Fruit fly (Drosophila melanogaster) whole organism, embryonic: ENCODE data around the gene capu.

Experiments used
- BEAF-32 ChIP-seq: fragments of 200-800 bp; sonication (Bioruptor generic); optimal IDR thresholded peaks from 3 replicates; lab custom pipeline; 2017; ENCODE audit warnings: missing biosample characterization, missing genetic modification characterization, mild to moderate bottlenecking, moderate library complexity, missing genetic modification reagents
- Bdp1 ChIP-seq: fragments of 200-800 bp; sonication (Bioruptor generic); optimal IDR thresholded peaks from 3 replicates; lab custom pipeline; 2016; ENCODE audit warnings: missing biosample characterization, missing genetic modification characterization
- CG10209 ChIP-seq: fragments of 200-800 bp; sonication (Bioruptor generic); optimal IDR thresholded peaks from 3 replicates; lab custom pipeline; 2017; ENCODE audit warnings: missing biosample characterization, mild to moderate bottlenecking, missing genetic modification characterization, missing genetic modification reagents
- CG11085 ChIP-seq: fragments of 200-800 bp; sonication (Bioruptor generic); IDR thresholded peaks from 2 replicates; pipeline ENCODE4 v1.3.6; 2022; ENCODE audit warnings: missing biosample characterization, missing genetic modification characterization
- CG11696 ChIP-seq: fragments of 200-800 bp; sonication (Bioruptor generic); IDR thresholded peaks from 2 replicates; pipeline ENCODE4 v1.3.6; 2022; ENCODE audit warnings: missing biosample characterization, missing genetic modification characterization
- CG11723 ChIP-seq: fragments of 200-800 bp; sonication (Bioruptor generic); optimal IDR thresholded peaks from 2 replicates; lab custom pipeline; 2017; ENCODE audit warnings: missing biosample characterization, mild to moderate bottlenecking, missing genetic modification characterization
- CG12299 ChIP-seq: fragments of 200-800 bp; sonication (Bioruptor generic); optimal IDR thresholded peaks from 2 replicates; lab custom pipeline; 2018; ENCODE audit warnings: missing biosample characterization, mild to moderate bottlenecking, missing genetic modification characterization
- CG12769 ChIP-seq: fragments of 200-800 bp; sonication (Bioruptor generic); optimal IDR thresholded peaks from 2 replicates; lab custom pipeline; 2019; ENCODE audit warnings: missing biosample characterization, mild to moderate bottlenecking, missing genetic modification characterization, moderate library complexity
- CG14050 ChIP-seq: fragments of 200-800 bp; sonication (Bioruptor generic); IDR thresholded peaks from 3 replicates; pipeline ENCODE4 v1.3.6; 2022; ENCODE audit warnings: missing biosample characterization, missing genetic modification characterization
- CG16813 ChIP-seq: fragments of 200-800 bp; sonication (Bioruptor generic); IDR thresholded peaks from 3 replicates; pipeline ENCODE4 v1.3.6; 2022; ENCODE audit warnings: missing biosample characterization, missing genetic modification characterization; ENCODE audit not compliant: partially characterized antibody
- CG16863 ChIP-seq: fragments of 200-800 bp; sonication (Bioruptor generic); optimal IDR thresholded peaks from 3 replicates; lab custom pipeline; 2016; ENCODE audit warnings: missing biosample characterization, missing genetic modification characterization
- CG17612 ChIP-seq: fragments of 200-800 bp; sonication (Bioruptor generic); IDR thresholded peaks from 2 replicates; pipeline ENCODE4 v1.3.6; 2022; ENCODE audit warnings: missing biosample characterization, missing genetic modification characterization
- CG17829 ChIP-seq: fragments of 200-800 bp; optimal IDR thresholded peaks from 2 replicates; lab custom pipeline; 2019; ENCODE audit warnings: missing biosample characterization, mild to moderate bottlenecking, missing genetic modification characterization, moderate library complexity
- CG18619 ChIP-seq: fragments of 200-800 bp; sonication (Bioruptor generic); optimal IDR thresholded peaks from 3 replicates; lab custom pipeline; 2017; ENCODE audit warnings: missing biosample characterization, mild to moderate bottlenecking, missing genetic modification characterization
- CG18764 ChIP-seq: fragments of 200-800 bp; sonication (Bioruptor generic); optimal IDR thresholded peaks from 3 replicates; lab custom pipeline; 2016; ENCODE audit warnings: missing biosample characterization, missing genetic modification characterization
- CG2199 ChIP-seq: fragments of 200-800 bp; sonication (Bioruptor generic); IDR thresholded peaks from 3 replicates; pipeline ENCODE4 v1.3.6; 2022; ENCODE audit warnings: missing biosample characterization, missing genetic modification characterization
- CG2875 ChIP-seq: fragments of 200-800 bp; sonication (Bioruptor generic); optimal IDR thresholded peaks from 2 replicates; lab custom pipeline; 2017; ENCODE audit warnings: missing biosample characterization, mild to moderate bottlenecking, missing genetic modification characterization, missing genetic modification reagents
- CG30020 ChIP-seq: fragments of 200-800 bp; optimal IDR thresholded peaks from 2 replicates; lab custom pipeline; 2019; ENCODE audit warnings: missing biosample characterization, mild to moderate bottlenecking, missing genetic modification characterization, moderate library complexity
- CG3995 ChIP-seq: fragments of 200-800 bp; sonication (Bioruptor generic); optimal IDR thresholded peaks from 3 replicates; lab custom pipeline; 2016; ENCODE audit warnings: missing biosample characterization, missing genetic modification characterization
- CG43689 ChIP-seq: fragments of 200-800 bp; sonication (Bioruptor generic); IDR thresholded peaks from 2 replicates; pipeline ENCODE4 v1.3.6; 2022; ENCODE audit warnings: missing biosample characterization, missing genetic modification characterization
- CG4617 ChIP-seq: fragments of 200-800 bp; sonication (Bioruptor generic); optimal IDR thresholded peaks from 3 replicates; lab custom pipeline; 2016; ENCODE audit warnings: missing biosample characterization, missing genetic modification characterization, borderline replicate concordance
- CG7556 ChIP-seq: fragments of 200-800 bp; sonication (Bioruptor generic); optimal IDR thresholded peaks from 2 replicates; lab custom pipeline; 2017; ENCODE audit warnings: missing biosample characterization, mild to moderate bottlenecking, missing genetic modification characterization
- Camta ChIP-seq: fragments of 200-800 bp; sonication (Bioruptor generic); optimal IDR thresholded peaks from 2 replicates; lab custom pipeline; 2016; ENCODE audit warnings: missing biosample characterization, missing genetic modification characterization
- CrebB ChIP-seq: fragments of 200-800 bp; sonication (Bioruptor generic); optimal IDR thresholded peaks from 3 replicates; lab custom pipeline; 2018; ENCODE audit warnings: missing biosample characterization, mild to moderate bottlenecking, missing genetic modification characterization
- Dll ChIP-seq: fragments of 200-800 bp; sonication (Bioruptor generic); IDR thresholded peaks from 4 replicates; pipeline ENCODE4 v1.3.6; 2022; ENCODE audit warnings: missing biosample characterization, missing genetic modification characterization; ENCODE audit not compliant: partially characterized antibody
- Dref ChIP-seq: fragments of 200-800 bp; sonication (Bioruptor generic); IDR thresholded peaks from 2 replicates; pipeline ENCODE4 v1.3.6; 2022; ENCODE audit warnings: missing biosample characterization, missing genetic modification characterization
- Elba2 ChIP-seq: fragments of 200-800 bp; sonication (Bioruptor generic); optimal IDR thresholded peaks from 3 replicates; lab custom pipeline; 2016; ENCODE audit warnings: missing biosample characterization, missing genetic modification characterization
- Gsc ChIP-seq: fragments of 200-800 bp; sonication (Bioruptor generic); IDR thresholded peaks from 2 replicates; pipeline ENCODE4 v1.3.6; 2022; ENCODE audit warnings: missing biosample characterization, missing genetic modification characterization
- Gug ChIP-seq: fragments of 200-800 bp; sonication (Bioruptor generic); IDR thresholded peaks from 4 replicates; pipeline ENCODE4 v1.3.6; 2022; ENCODE audit warnings: missing biosample characterization, missing genetic modification characterization
- HmgD ChIP-seq: fragments of 200-800 bp; sonication (Bioruptor generic); optimal IDR thresholded peaks from 3 replicates; lab custom pipeline; 2016; ENCODE audit warnings: missing biosample characterization, missing genetic modification characterization
- Meics ChIP-seq: fragments of 200-800 bp; sonication (Bioruptor generic); optimal IDR thresholded peaks from 2 replicates; lab custom pipeline; 2017; ENCODE audit warnings: missing biosample characterization, mild to moderate bottlenecking, missing genetic modification characterization
- Neu2 ChIP-seq: fragments of 200-800 bp; sonication (Bioruptor generic); optimal IDR thresholded peaks from 3 replicates; lab custom pipeline; 2016; ENCODE audit warnings: missing biosample characterization, missing genetic modification characterization, borderline replicate concordance
- YL-1 ChIP-seq: fragments of 200-800 bp; sonication (Bioruptor generic); optimal IDR thresholded peaks from 3 replicates; lab custom pipeline; 2017; ENCODE audit warnings: missing biosample characterization, mild to moderate bottlenecking, missing genetic modification characterization
- ase ChIP-seq: fragments of 200-800 bp; sonication (Bioruptor generic); IDR thresholded peaks from 3 replicates; pipeline ENCODE4 v1.3.6; 2022; ENCODE audit warnings: missing biosample characterization, missing genetic modification characterization
- cato ChIP-seq: fragments of 200-800 bp; sonication (Bioruptor generic); optimal IDR thresholded peaks from 2 replicates; lab custom pipeline; 2016; ENCODE audit warnings: missing biosample characterization, missing genetic modification characterization, borderline replicate concordance
- dmrt99B ChIP-seq: fragments of 200-800 bp; sonication (Bioruptor generic); optimal IDR thresholded peaks from 2 replicates; lab custom pipeline; 2018; ENCODE audit warnings: missing biosample characterization, mild to moderate bottlenecking, missing genetic modification characterization, moderate library complexity
- dpn ChIP-seq, 2 experiments: fragments of 200-800 bp; sonication (Bioruptor generic); optimal IDR thresholded peaks; 3 replicates each; lab custom pipeline; 2016; ENCODE audit warnings: missing biosample characterization in 2 of 2, missing genetic modification characterization in 2 of 2
- ftz-f1 ChIP-seq: fragments of 200-800 bp; sonication (Bioruptor generic); optimal IDR thresholded peaks from 2 replicates; lab custom pipeline; 2016; ENCODE audit warnings: missing biosample characterization, missing genetic modification characterization
- gcm ChIP-seq: fragments of 200-800 bp; sonication (Bioruptor generic); optimal IDR thresholded peaks from 2 replicates; lab custom pipeline; 2019; ENCODE audit warnings: missing biosample characterization, mild to moderate bottlenecking, missing genetic modification characterization, moderate library complexity
- hbn ChIP-seq: fragments of 200-800 bp; sonication (Bioruptor generic); IDR thresholded peaks from 2 replicates; pipeline ENCODE4 v1.3.6; 2022; ENCODE audit warnings: missing biosample characterization, missing genetic modification characterization; ENCODE audit not compliant: partially characterized antibody
- inv ChIP-seq: fragments of 200-800 bp; sonication (Bioruptor generic); IDR thresholded peaks from 2 replicates; pipeline ENCODE4 v1.3.6; 2022; ENCODE audit warnings: missing biosample characterization, missing genetic modification characterization; ENCODE audit not compliant: partially characterized antibody
- mld ChIP-seq: fragments of 200-800 bp; sonication (Bioruptor generic); IDR thresholded peaks from 3 replicates; pipeline ENCODE4 v1.3.6; 2022; ENCODE audit warnings: missing biosample characterization, missing genetic modification characterization; ENCODE audit not compliant: partially characterized antibody
- nerfin-2 ChIP-seq: fragments of 200-800 bp; sonication (Bioruptor generic); IDR thresholded peaks from 2 replicates; pipeline ENCODE4 v1.3.6; 2022; ENCODE audit warnings: missing biosample characterization, missing genetic modification characterization; ENCODE audit not compliant: partially characterized antibody
- odd ChIP-seq: fragments of 200-800 bp; sonication (Bioruptor generic); optimal IDR thresholded peaks from 2 replicates; lab custom pipeline; 2017; ENCODE audit warnings: missing biosample characterization, mild to moderate bottlenecking, missing genetic modification characterization
- psq ChIP-seq: fragments of 200-800 bp; sonication (Bioruptor generic); optimal IDR thresholded peaks from 2 replicates; lab custom pipeline; 2017; ENCODE audit warnings: missing biosample characterization, missing genetic modification characterization
- slp2 ChIP-seq: fragments of 200-800 bp; sonication (Bioruptor generic); optimal IDR thresholded peaks from 2 replicates; lab custom pipeline; 2016; ENCODE audit warnings: missing biosample characterization, missing genetic modification characterization
- so ChIP-seq: fragments of 200-800 bp; sonication (Bioruptor generic); IDR thresholded peaks from 3 replicates; pipeline ENCODE4 v1.3.6; 2022; ENCODE audit warnings: missing biosample characterization, missing genetic modification characterization
- sug ChIP-seq: fragments of 200-800 bp; optimal IDR thresholded peaks from 2 replicates; lab custom pipeline; 2019; ENCODE audit warnings: missing biosample characterization, mild to moderate bottlenecking, missing genetic modification characterization, moderate library complexity
- ttk ChIP-seq: fragments of 200-800 bp; sonication (Bioruptor generic); IDR thresholded peaks from 2 replicates; pipeline ENCODE4 v2.1.2; 2022; ENCODE audit warnings: missing biosample characterization, missing genetic modification characterization
- zfh2 ChIP-seq: fragments of 200-800 bp; sonication (Bioruptor generic); optimal IDR thresholded peaks from 2 replicates; lab custom pipeline; 2016; ENCODE audit warnings: missing biosample characterization, missing genetic modification characterization

Gene capu

DNA sequence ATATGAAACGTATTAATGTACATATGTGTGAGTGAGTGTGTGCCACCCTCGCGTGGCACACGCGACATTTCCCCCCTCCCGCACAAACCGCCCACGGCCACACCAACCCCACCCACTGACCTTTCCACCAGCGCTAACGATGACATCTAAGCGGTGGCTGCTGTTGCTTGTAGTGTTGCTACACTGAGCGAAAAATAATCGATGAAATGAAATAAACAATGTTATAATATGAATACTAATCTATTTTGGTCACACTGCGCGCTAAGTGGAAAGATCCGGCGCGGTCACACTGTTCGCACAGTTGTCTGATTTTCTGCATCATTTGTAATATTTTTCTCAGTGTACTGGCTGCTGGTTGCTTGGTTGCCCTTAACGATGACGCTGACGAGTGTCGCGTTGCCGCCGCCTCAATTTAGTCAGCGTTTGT is 70.4 kb downstream of the capu start:
- TF ChIP-seq dpn (GFP tag; optimal IDR thresholded peaks at IDR 0.05; lab: Kevin White, UChicago) = peak; percentile 96
- TF ChIP-seq Camta (GFP tag; lab: Kevin White, UChicago) = peak; percentile 97
- peak; percentile 96 for TF ChIP-seq gcm (GFP tag; lab: Kevin White, UChicago)
- peak; percentile 96 for TF ChIP-seq Gug (GFP tag; lab: Robert Waterston, UW)
- 0 out of 2 replicates have a peak, but pooled peaks have one; percentile 33 for TF ChIP-seq nerfin-2 (GFP tag; lab: Robert Waterston, UW)
- TF ChIP-seq CG43689 = peak; percentile 90
- peak; percentile 45; the same call in 1 of the 4 replicates for TF ChIP-seq Dll
- TF ChIP-seq ttk (GFP tag; lab: Robert Waterston, UW) = peak; percentile 96
- peak; percentile 92 for TF ChIP-seq CG18619 (GFP tag; lab: Kevin White, UChicago)
- TF ChIP-seq CG2199 (GFP tag; lab: Robert Waterston, UW) = peak; percentile 97
- peak; percentile 84 for TF ChIP-seq Neu2
- peak; percentile 93 for TF ChIP-seq odd (GFP tag; lab: Kevin White, UChicago)
- TF ChIP-seq CG17829 = peak; percentile 98
- peak; percentile 91 for TF ChIP-seq CG12299 (tag; lab: Kevin White, UChicago)
- TF ChIP-seq dmrt99B = peak; percentile 98
- TF ChIP-seq CrebB (tag; lab: Kevin White, UChicago) = peak; percentile 94
- no peak for TF ChIP-seq mld (GFP tag; lab: Robert Waterston, UW)
- peak; percentile 92 for TF ChIP-seq CG11723 (GFP tag; lab: Kevin White, UChicago)
- peak; percentile 82 for TF ChIP-seq HmgD
- peak; percentile 55 for TF ChIP-seq zfh2 (GFP tag; lab: Kevin White, UChicago)
- peak; percentile 32 for TF ChIP-seq CG3995 (GFP tag; lab: Kevin White, UChicago)
- peak; percentile 24 for TF ChIP-seq ftz-f1 (GFP tag; lab: Kevin White, UChicago)
- peak; percentile 97 for TF ChIP-seq CG16863 (GFP tag; lab: Kevin White, UChicago)
- peak; percentile 99 for TF ChIP-seq slp2
- peak; percentile 83 for TF ChIP-seq YL-1
- TF ChIP-seq CG12769 (tag; lab: Kevin White, UChicago) = peak; percentile 96
- peak; percentile 93 for TF ChIP-seq cato (GFP tag; lab: Kevin White, UChicago)
- peak; percentile 94 for TF ChIP-seq CG4617 (GFP tag; lab: Kevin White, UChicago)
- peak; percentile 89 for TF ChIP-seq Elba2 (GFP tag; lab: Kevin White, UChicago)
- peak; percentile 88 for TF ChIP-seq CG14050 (GFP tag; lab: Robert Waterston, UW)
- peak; percentile 81 for TF ChIP-seq CG30020
- TF ChIP-seq CG7556 (GFP tag; lab: Kevin White, UChicago) = peak; percentile 97
- TF ChIP-seq psq (GFP tag; lab: Kevin White, UChicago) = peak; percentile 89
- peak; percentile 76 for TF ChIP-seq sug (tag; lab: Kevin White, UChicago)
- TF ChIP-seq CG17612 (GFP tag; lab: Robert Waterston, UW) = peak; percentile 86
- peak; percentile 98 for TF ChIP-seq CG2875 (GFP tag; lab: Kevin White, UChicago)
- TF ChIP-seq CG18764 (GFP tag; lab: Kevin White, UChicago) = peak; percentile 95
- TF ChIP-seq inv (GFP tag; lab: Robert Waterston, UW) = no peak
- TF ChIP-seq so (GFP tag; lab: Robert Waterston, UW) = peak; percentile 94
- TF ChIP-seq CG11696 (GFP tag; lab: Robert Waterston, UW) = peak; percentile 80
- TF ChIP-seq CG16813 (GFP tag; lab: Robert Waterston, UW) = 0 out of 3 replicates have a peak, but pooled peaks have one; percentile 34
- TF ChIP-seq ase (GFP tag; lab: Robert Waterston, UW) = peak; percentile 94
- peak; percentile 85 for TF ChIP-seq Meics (GFP tag; lab: Kevin White, UChicago)
- TF ChIP-seq BEAF-32 (GFP tag; lab: Kevin White, UChicago) = peak; percentile 3
- TF ChIP-seq Gsc = peak; percentile 91
- peak; percentile 77 for TF ChIP-seq CG11085
- peak; percentile 89 for TF ChIP-seq Bdp1
- no peak for TF ChIP-seq hbn (GFP tag; lab: Robert Waterston, UW)
- no peak for TF ChIP-seq Dref (GFP tag; lab: Robert Waterston, UW)
- TF ChIP-seq CG10209 (GFP tag; lab: Kevin White, UChicago) = peak; percentile 96
